Fruit fly (Drosophila melanogaster): ENCODE results near the gene fd3F.

The fd3F gene

DNA sequence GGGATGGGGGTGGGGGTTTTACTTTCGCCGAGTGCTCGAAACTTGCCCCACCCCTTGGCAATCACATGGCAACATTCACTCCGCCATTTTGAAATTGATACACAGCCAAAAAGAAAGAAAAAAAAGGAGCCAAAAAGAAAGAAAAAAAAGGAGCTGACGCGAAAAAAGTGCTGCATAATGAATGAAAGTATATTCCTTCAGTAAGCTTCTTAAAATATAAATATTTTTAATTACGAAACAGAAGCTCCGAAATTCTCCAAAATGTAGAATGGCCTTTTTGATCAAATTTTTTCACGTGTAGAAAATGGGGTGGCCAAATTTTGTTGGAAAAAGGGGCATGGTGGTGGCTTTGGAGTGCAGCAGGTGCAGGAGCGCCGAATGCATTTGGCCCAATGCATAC, 33.9 kb upstream of the fd3F start (continued):
- TF ChIP-seq C15 (GFP tag; IDR thresholded peaks at IDR 0.05), result no peak
- TF ChIP-seq amos (GFP tag; IDR thresholded peaks at IDR 0.05; ENCODE audit: partially characterized antibody), result no peak
- peak; percentile 31; the same call in 1 of the 2 replicates for TF ChIP-seq ara (GFP tag; IDR thresholded peaks at IDR 0.05)
- TF ChIP-seq CG12236 (GFP tag; optimal IDR thresholded peaks at IDR 0.05), result no peak
- TF ChIP-seq sob (GFP tag; IDR thresholded peaks at IDR 0.05), result no peak; the same call in 1 of the 2 replicates
- no peak for TF ChIP-seq esg (GFP tag; conservative IDR thresholded peaks at IDR 0.05)
- no peak for TF ChIP-seq CG17912 (GFP tag; optimal IDR thresholded peaks at IDR 0.05)
- peak; percentile 42 for TF ChIP-seq CG7839 (tag; optimal IDR thresholded peaks at IDR 0.05)
- TF ChIP-seq CG6175 (GFP tag; IDR thresholded peaks at IDR 0.05), result no peak
- TF ChIP-seq aop (GFP tag; IDR thresholded peaks at IDR 0.05), result no peak
- TF ChIP-seq CG9727 (GFP tag; optimal IDR thresholded peaks at IDR 0.05), result peak; percentile 5
- no peak for TF ChIP-seq CG14050 (GFP tag; IDR thresholded peaks at IDR 0.05)
- TF ChIP-seq lilli (GFP tag; optimal IDR thresholded peaks at IDR 0.05), result peak; percentile 32
- no peak for TF ChIP-seq NFAT (GFP tag; IDR thresholded peaks at IDR 0.05)
- TF ChIP-seq tio (GFP tag; optimal IDR thresholded peaks at IDR 0.05), result no peak
- TF ChIP-seq Dref (GFP tag; IDR thresholded peaks at IDR 0.05), result no peak
- no peak for TF ChIP-seq Bdp1 (GFP tag; optimal IDR thresholded peaks at IDR 0.05)
- TF ChIP-seq Awh (GFP tag; IDR thresholded peaks at IDR 0.05), result 0 out of 2 replicates have a peak, but pooled peaks have one; percentile 31
- no peak for TF ChIP-seq Antp (GFP tag; optimal IDR thresholded peaks at IDR 0.05)
- TF ChIP-seq CG33557 (GFP tag; optimal IDR thresholded peaks at IDR 0.05), result no peak
- TF ChIP-seq CG13287 (GFP tag; IDR thresholded peaks at IDR 0.05; ENCODE audit: partially characterized antibody), result no peak
- TF ChIP-seq zf30C (GFP tag; optimal IDR thresholded peaks at IDR 0.05), result no peak
- no peak for TF ChIP-seq pho (GFP tag; optimal IDR thresholded peaks at IDR 0.05)
- TF ChIP-seq Ptx1 (GFP tag; IDR thresholded peaks at IDR 0.05), result 0 out of 2 replicates have a peak, but pooled peaks have one; percentile 34
- TF ChIP-seq chn (GFP tag; optimal IDR thresholded peaks at IDR 0.05), result no peak
- no peak for TF ChIP-seq so (GFP tag; IDR thresholded peaks at IDR 0.05)
- peak; percentile 29 for TF ChIP-seq CG10209 (GFP tag; optimal IDR thresholded peaks at IDR 0.05)
- TF ChIP-seq Deaf1 (tag; optimal IDR thresholded peaks at IDR 0.05), result peak; percentile 4
- peak; percentile 22 for TF ChIP-seq Asciz (GFP tag; optimal IDR thresholded peaks at IDR 0.05)
- no peak for TF ChIP-seq CG10274 (GFP tag; optimal IDR thresholded peaks at IDR 0.05)
- TF ChIP-seq lab (GFP tag; optimal IDR thresholded peaks at IDR 0.05), result peak; percentile 47
- no peak for TF ChIP-seq fd64A (GFP tag; optimal IDR thresholded peaks at IDR 0.05)
- TF ChIP-seq dan (GFP tag; IDR thresholded peaks at IDR 0.05), result no peak
- no peak for TF ChIP-seq CG7271 (tag; optimal IDR thresholded peaks at IDR 0.05)
- TF ChIP-seq Ravus (GFP tag; IDR thresholded peaks at IDR 0.05), result no peak
- no peak for TF ChIP-seq caup (GFP tag; optimal IDR thresholded peaks at IDR 0.05; ENCODE audit: severe bottlenecking)
- TF ChIP-seq Hsf (GFP tag; optimal IDR thresholded peaks at IDR 0.05), result no peak
- TF ChIP-seq Nf-YC (tag; optimal IDR thresholded peaks at IDR 0.05), result no peak
- no peak for TF ChIP-seq cad (GFP tag; optimal IDR thresholded peaks at IDR 0.05)
- TF ChIP-seq Bteb2 (GFP tag; optimal IDR thresholded peaks at IDR 0.05), result no peak
- TF ChIP-seq CG1602 (GFP tag; optimal IDR thresholded peaks at IDR 0.05), result peak; percentile 1
- no peak for TF ChIP-seq Hr78 (GFP tag; optimal IDR thresholded peaks at IDR 0.05)
- TF ChIP-seq croc (GFP tag; conservative IDR thresholded peaks at IDR 0.05), result 0 out of 3 replicates have a peak, but pooled peaks have one; percentile 23
- no peak for TF ChIP-seq Abd-B (GFP tag; optimal IDR thresholded peaks at IDR 0.05)
- TF ChIP-seq peb (GFP tag; IDR thresholded peaks at IDR 0.05), result no peak
- no peak for TF ChIP-seq ham (GFP tag; IDR thresholded peaks at IDR 0.05)
- peak; percentile 7 for TF ChIP-seq az2 (GFP tag; optimal IDR thresholded peaks at IDR 0.05)
- TF ChIP-seq vvl (GFP tag; IDR thresholded peaks at IDR 0.05), result no peak
- TF ChIP-seq Kr (GFP tag; optimal IDR thresholded peaks at IDR 0.05), result no peak
- no peak for TF ChIP-seq h (optimal IDR thresholded peaks at IDR 0.05)
- no peak for TF ChIP-seq prd (optimal IDR thresholded peaks at IDR 0.05)
- TF ChIP-seq prd (GFP tag; IDR thresholded peaks at IDR 0.05), result peak; percentile 63; the same call in 2 of the 3 replicates

Measured in whole organism, embryonic.